Worm (Caenorhabditis elegans): ENCODE data around the gene T24D8.6.

DNA sequence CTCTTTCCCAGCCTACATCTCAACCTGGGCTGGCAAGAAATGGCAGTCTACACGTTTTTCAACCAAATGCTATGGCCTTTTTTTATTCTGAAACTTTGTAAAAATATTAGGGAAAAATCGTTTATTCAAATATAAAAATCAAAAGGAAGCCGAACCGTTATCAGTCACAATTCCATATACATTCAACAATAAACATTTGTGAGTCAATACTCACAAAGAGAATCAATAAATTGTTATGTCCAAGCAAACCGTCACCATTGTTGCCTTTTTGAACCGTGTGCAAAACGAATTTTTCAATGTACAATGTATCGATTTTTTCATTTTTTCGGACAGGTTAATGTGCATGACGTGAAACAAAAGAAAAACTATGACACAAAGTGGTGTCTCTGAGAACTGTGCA lies 3.3 kb upstream of the T24D8.6 start:
- TF ChIP-seq W03F9.2 (tag; optimal IDR thresholded peaks at IDR 0.05) (no peak), him-1 (tag; optimal IDR thresholded peaks at IDR 0.05) (no peak), dao-5 (tag; optimal IDR thresholded peaks at IDR 0.05) (no peak)
